ENCODE assay signal across 1 fruit fly cellular context in the genomic region with DNA sequence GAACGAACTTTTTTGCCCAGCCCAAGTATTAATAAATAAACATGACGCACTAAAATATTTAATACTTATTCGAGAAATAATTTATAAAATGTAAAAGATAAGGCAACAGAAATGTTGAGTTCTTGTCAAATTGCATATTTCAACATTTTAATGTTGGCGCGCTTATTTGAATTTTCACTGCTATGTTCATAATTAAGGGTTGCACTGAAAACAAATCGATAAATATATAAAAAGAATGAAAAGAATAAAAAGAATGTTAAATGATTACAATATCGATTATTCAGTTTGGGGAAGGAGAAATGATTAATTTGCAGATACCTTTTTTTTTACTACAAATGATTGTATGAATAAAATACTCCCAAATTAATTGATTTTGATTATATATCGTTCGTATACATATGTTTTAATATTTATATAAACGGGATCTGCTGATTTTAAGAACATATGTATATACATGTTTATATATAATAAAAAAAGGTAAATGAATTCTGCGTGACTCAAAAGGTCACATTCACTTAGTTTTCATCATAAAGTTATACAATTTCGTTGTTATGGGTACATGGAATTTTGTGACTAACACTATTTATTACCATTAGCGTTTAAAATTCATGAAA.
A peak's percentile ranks its signal among the peaks of the same experiment; 100 is the strongest.
TF ChIP-seq lines count a peak whose summit lies in the region.

No protein-coding gene starts in this region.

TF ChIP-seq in whole organism, embryonic, 481 proteins besides CTCF, POLR2A, EP300 and RAD21 (continued from another document):
- TF ChIP-seq Dp (GFP tag; optimal IDR thresholded peaks at IDR 0.05; lab: Kevin White, UChicago) (peak; percentile 74), CG13287 (GFP tag; IDR thresholded peaks at IDR 0.05; lab: Robert Waterston, UW; ENCODE audit: partially characterized antibody) (peak; percentile 42; the same call in 1 of the 2 replicates), trem (tag; optimal IDR thresholded peaks at IDR 0.05; lab: Kevin White, UChicago) (peak; percentile 4), hbn (GFP tag; IDR thresholded peaks at IDR 0.05; lab: Robert Waterston, UW; ENCODE audit: partially characterized antibody) (0 out of 2 replicates have a peak, but pooled peaks have one; percentile 11), sens (GFP tag; lab: Kevin White, UChicago) (peak; percentile 8), Ets97D (GFP tag; optimal IDR thresholded peaks at IDR 0.05; lab: Kevin White, UChicago) (peak; percentile 35), CG9876 (GFP tag; optimal IDR thresholded peaks at IDR 0.05; lab: Kevin White, UChicago) (no peak), pzg (GFP tag; optimal IDR thresholded peaks at IDR 0.05; lab: Kevin White, UChicago) (peak; percentile 27), Sry-β (GFP tag; optimal IDR thresholded peaks at IDR 0.05; lab: Kevin White, UChicago) (no peak)
